Worm (Caenorhabditis elegans) whole organism, young adult: ENCODE data around the gene srd-43.

Source experiments
- attf-3 ChIP-seq: fragments of 200-800 bp; sonication (Bioruptor generic); conservative IDR thresholded peaks from 2 replicates; pipeline ENCODE4 v1.3.6; 2022; ENCODE audit warnings: missing genetic modification reagents, missing genetic modification characterization, missing compliant biosample characterization
- snpc-3.4 ChIP-seq: sonication (generic microtip); optimal IDR thresholded peaks from 2 replicates; lab custom pipeline; 2017; ENCODE audit warnings: missing genetic modification characterization, mild to moderate bottlenecking, missing compliant biosample characterization, antibody characterized with exemption, moderate library complexity, missing genotype, missing genetic modification reagents

DNA sequence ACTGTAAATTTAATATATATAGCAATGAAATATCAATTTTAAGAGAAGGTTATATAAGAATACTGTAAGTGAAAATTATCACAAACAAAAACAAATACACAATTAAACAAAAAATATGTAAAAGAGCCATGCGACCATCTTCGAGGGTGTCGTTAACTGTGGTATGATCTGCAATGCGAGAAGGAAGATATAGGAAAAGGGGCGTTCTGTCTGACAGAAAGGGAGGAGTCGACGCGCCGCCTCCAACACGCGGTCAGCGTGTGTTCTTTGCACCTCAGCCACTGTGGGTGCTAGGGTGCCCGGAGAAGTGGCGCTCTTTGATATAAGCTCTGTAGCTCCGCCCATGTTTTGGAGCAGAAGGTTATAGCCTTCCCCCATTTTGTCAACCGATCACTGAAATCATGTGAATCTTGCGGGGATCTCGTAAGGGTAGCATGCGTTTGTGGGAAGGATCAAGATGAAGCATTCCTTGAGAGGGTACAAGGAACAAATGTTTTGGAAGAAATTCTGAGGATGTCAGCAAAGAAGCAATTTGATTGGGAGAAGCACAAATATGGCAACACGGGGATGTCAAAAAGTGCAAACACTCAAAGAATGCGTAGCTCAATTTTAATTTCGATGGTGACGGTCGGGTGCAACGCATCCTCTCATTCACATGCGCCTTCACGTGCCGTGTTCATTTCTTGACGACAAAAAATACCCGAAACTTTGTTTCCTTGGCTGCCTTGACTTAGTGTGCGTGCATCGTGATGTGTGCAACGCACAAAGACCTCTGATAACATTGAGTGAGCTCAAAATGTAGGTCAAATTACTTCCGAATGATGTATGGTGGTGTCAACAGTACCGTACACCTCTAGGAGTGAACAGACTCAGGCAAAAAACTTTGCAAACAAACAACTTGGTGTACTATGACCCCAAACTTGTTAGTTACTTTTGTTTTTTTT is 45.4 kb upstream of the srd-43 start, which contains the start of gene mxl-3:
- TF ChIP-seq snpc-3.4 (tag; lab: Kevin White, UChicago) (no peak), attf-3 (no peak)
